Worm (Caenorhabditis elegans): Measurements from ENCODE around the gene T07G12.3.

T07G12.3 gene

ce11 chrIV:10533639-10534038, at the start of gene T07G12.3:
T07G12.3 (plus strand) TSS chrIV:10533939.
- TF ChIP-seq aly-1 (tag; optimal IDR thresholded peaks at IDR 0.05) (no peak), ceh-36 (tag; optimal IDR thresholded peaks at IDR 0.05) (no peak), tbx-37 (GFP tag; conservative IDR thresholded peaks at IDR 0.05) (no peak), hmg-4 (GFP tag; optimal IDR thresholded peaks at IDR 0.05) (no peak), tra-4 (tag; optimal IDR thresholded peaks at IDR 0.05) (no peak), scrt-1 (GFP tag; IDR thresholded peaks at IDR 0.05) (no peak), sea-1 (GFP tag; conservative IDR thresholded peaks at IDR 0.05) (no peak), ama-1 (optimal IDR thresholded peaks at IDR 0.05) (no peak), ceh-13 (GFP tag; optimal IDR thresholded peaks at IDR 0.05) (no peak), tbx-11 (GFP tag; IDR thresholded peaks at IDR 0.05) (no peak), flt-1 (GFP tag; IDR thresholded peaks at IDR 0.05) (no peak), F13C5.2 (tag; optimal IDR thresholded peaks at IDR 0.05) (no peak)

- no peak for TF ChIP-seq aly-1 (tag; optimal IDR thresholded peaks at IDR 0.05)
- no peak for TF ChIP-seq tbx-37 (GFP tag; conservative IDR thresholded peaks at IDR 0.05)
- no peak for TF ChIP-seq flt-1 (GFP tag; IDR thresholded peaks at IDR 0.05)
- TF ChIP-seq tbx-11 (GFP tag; IDR thresholded peaks at IDR 0.05): no peak
- TF ChIP-seq pes-1 (GFP tag; IDR thresholded peaks at IDR 0.05): no peak
- no peak for TF ChIP-seq ceh-13 (GFP tag; optimal IDR thresholded peaks at IDR 0.05)
- TF ChIP-seq tra-4 (tag; optimal IDR thresholded peaks at IDR 0.05): no peak
- TF ChIP-seq ama-1 (optimal IDR thresholded peaks at IDR 0.05): no peak
- TF ChIP-seq scrt-1 (GFP tag; IDR thresholded peaks at IDR 0.05): no peak
- TF ChIP-seq hnd-1 (tag; optimal IDR thresholded peaks at IDR 0.05): no peak
- no peak for TF ChIP-seq sea-1 (GFP tag; conservative IDR thresholded peaks at IDR 0.05)
- no peak for TF ChIP-seq F13C5.2 (tag; optimal IDR thresholded peaks at IDR 0.05)
Measured at ce11 chrIV:10489409-10489808, 44.3 kb upstream of the T07G12.3 start.

ce11 chrIV:10498401-10498800, 35.3 kb upstream of the T07G12.3 start:
- TF ChIP-seq aly-1 (tag; optimal IDR thresholded peaks at IDR 0.05) (no peak), ceh-13 (GFP tag; optimal IDR thresholded peaks at IDR 0.05) (no peak), hnd-1 (tag; optimal IDR thresholded peaks at IDR 0.05) (no peak), flt-1 (GFP tag; IDR thresholded peaks at IDR 0.05) (no peak), pes-1 (GFP tag; IDR thresholded peaks at IDR 0.05) (no peak), hmbx-1 (tag; optimal IDR thresholded peaks at IDR 0.05) (no peak), scrt-1 (GFP tag; IDR thresholded peaks at IDR 0.05) (no peak), tbx-37 (GFP tag; conservative IDR thresholded peaks at IDR 0.05) (no peak), ama-1 (optimal IDR thresholded peaks at IDR 0.05) (no peak), ets-7 (tag; optimal IDR thresholded peaks at IDR 0.05) (no peak), F13C5.2 (tag; optimal IDR thresholded peaks at IDR 0.05) (no peak)

DNA sequence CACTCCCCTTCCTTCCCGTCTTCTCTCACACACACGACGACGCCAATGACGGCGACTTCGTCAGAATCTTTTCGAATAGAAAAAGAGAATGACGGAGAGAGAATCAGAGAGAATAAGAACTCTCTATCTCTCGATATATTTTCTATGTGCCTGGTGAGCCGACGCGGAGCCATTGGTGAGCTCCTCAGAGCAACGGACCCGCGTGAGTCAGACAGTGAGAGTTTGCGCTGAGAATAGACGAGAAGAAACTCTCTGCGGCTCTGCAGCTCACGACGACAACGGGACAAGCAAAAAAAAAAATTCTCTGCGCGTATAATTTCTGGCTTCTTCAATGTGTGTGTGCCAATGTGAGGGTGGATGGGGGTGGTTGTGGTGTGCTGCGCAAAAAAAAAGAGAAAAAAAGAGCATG, 33.8 kb upstream of the T07G12.3 start:
- TF ChIP-seq pes-1 (GFP tag; IDR thresholded peaks at IDR 0.05) (no peak), flt-1 (GFP tag; IDR thresholded peaks at IDR 0.05) (no peak), hnd-1 (tag; optimal IDR thresholded peaks at IDR 0.05) (no peak), hmbx-1 (tag; optimal IDR thresholded peaks at IDR 0.05) (no peak), tra-4 (tag; optimal IDR thresholded peaks at IDR 0.05) (no peak), ceh-13 (GFP tag; optimal IDR thresholded peaks at IDR 0.05) (no peak), aly-1 (tag; optimal IDR thresholded peaks at IDR 0.05) (no peak), ets-7 (tag; optimal IDR thresholded peaks at IDR 0.05) (no peak), ama-1 (optimal IDR thresholded peaks at IDR 0.05) (no peak), tbx-11 (GFP tag; IDR thresholded peaks at IDR 0.05) (no peak)

DNA sequence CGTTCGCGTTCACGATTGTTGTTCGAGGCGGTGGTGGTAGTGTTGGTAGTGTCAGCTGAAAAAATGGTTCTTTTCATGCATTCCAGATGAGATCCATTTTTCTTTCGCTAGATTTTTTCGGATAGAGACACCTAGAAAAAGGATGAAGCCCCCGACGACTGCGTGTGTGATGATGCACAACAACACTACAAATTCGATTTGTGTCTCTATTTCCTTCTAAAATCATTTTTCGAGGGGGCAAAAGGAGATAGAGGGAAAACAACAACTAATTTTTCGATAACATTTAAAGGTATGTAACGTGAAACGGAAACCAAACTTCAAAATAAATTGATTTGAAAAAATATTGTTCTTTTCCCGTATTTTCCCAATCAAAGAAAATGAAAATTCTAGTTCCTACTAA, 33.3 kb upstream of the T07G12.3 start:
- TF ChIP-seq tbx-37 (GFP tag; conservative IDR thresholded peaks at IDR 0.05): no peak
- TF ChIP-seq sea-1 (GFP tag; conservative IDR thresholded peaks at IDR 0.05): no peak
- TF ChIP-seq scrt-1 (GFP tag; IDR thresholded peaks at IDR 0.05): no peak
- no peak for TF ChIP-seq ceh-36 (tag; optimal IDR thresholded peaks at IDR 0.05)
- TF ChIP-seq F13C5.2 (tag; optimal IDR thresholded peaks at IDR 0.05): no peak
- TF ChIP-seq tra-4 (tag; optimal IDR thresholded peaks at IDR 0.05): no peak
- TF ChIP-seq ets-7 (tag; optimal IDR thresholded peaks at IDR 0.05): no peak
- no peak for TF ChIP-seq aly-1 (tag; optimal IDR thresholded peaks at IDR 0.05)
- TF ChIP-seq ceh-13 (GFP tag; optimal IDR thresholded peaks at IDR 0.05): no peak
- no peak for TF ChIP-seq hnd-1 (tag; optimal IDR thresholded peaks at IDR 0.05)
- TF ChIP-seq ama-1 (optimal IDR thresholded peaks at IDR 0.05): no peak
- no peak for TF ChIP-seq pes-1 (GFP tag; IDR thresholded peaks at IDR 0.05)
- TF ChIP-seq tbx-11 (GFP tag; IDR thresholded peaks at IDR 0.05): no peak
- TF ChIP-seq flt-1 (GFP tag; IDR thresholded peaks at IDR 0.05): no peak
- no peak for TF ChIP-seq hmg-4 (GFP tag; optimal IDR thresholded peaks at IDR 0.05)
- no peak for TF ChIP-seq B0310.2 (tag; optimal IDR thresholded peaks at IDR 0.05)
- no peak for TF ChIP-seq hmbx-1 (tag; optimal IDR thresholded peaks at IDR 0.05)

ce11 chrIV:10501550-10502240, 32.0 kb upstream of the T07G12.3 start, which contains the start of gene tax-6:
tax-6 (minus strand) TSS chrIV:10501600.
- TF ChIP-seq tbx-37 (GFP tag; conservative IDR thresholded peaks at IDR 0.05) (no peak), ceh-13 (GFP tag; optimal IDR thresholded peaks at IDR 0.05) (no peak), flt-1 (GFP tag; IDR thresholded peaks at IDR 0.05) (no peak), scrt-1 (GFP tag; IDR thresholded peaks at IDR 0.05) (no peak), F13C5.2 (tag; optimal IDR thresholded peaks at IDR 0.05) (no peak)

- TF ChIP-seq sea-1 (GFP tag; conservative IDR thresholded peaks at IDR 0.05) (no peak), F13C5.2 (tag; optimal IDR thresholded peaks at IDR 0.05) (no peak), tbx-11 (GFP tag; IDR thresholded peaks at IDR 0.05) (no peak), tra-4 (tag; optimal IDR thresholded peaks at IDR 0.05) (no peak), aly-1 (tag; optimal IDR thresholded peaks at IDR 0.05) (no peak), scrt-1 (GFP tag; IDR thresholded peaks at IDR 0.05) (no peak), ets-7 (tag; optimal IDR thresholded peaks at IDR 0.05) (no peak), ceh-13 (GFP tag; optimal IDR thresholded peaks at IDR 0.05) (no peak), tbx-37 (GFP tag; conservative IDR thresholded peaks at IDR 0.05) (no peak), hmg-4 (GFP tag; optimal IDR thresholded peaks at IDR 0.05) (no peak), flt-1 (GFP tag; IDR thresholded peaks at IDR 0.05) (no peak), B0310.2 (tag; optimal IDR thresholded peaks at IDR 0.05) (no peak), ceh-36 (tag; optimal IDR thresholded peaks at IDR 0.05) (no peak), hnd-1 (tag; optimal IDR thresholded peaks at IDR 0.05) (no peak), hmbx-1 (tag; optimal IDR thresholded peaks at IDR 0.05) (no peak), ama-1 (optimal IDR thresholded peaks at IDR 0.05) (no peak), pes-1 (GFP tag; IDR thresholded peaks at IDR 0.05) (no peak)
Measured at ce11 chrIV:10502345-10502744, 31.4 kb upstream of the T07G12.3 start.
